Fruit fly (Drosophila melanogaster): ENCODE data around the gene Lcp65Ag3.

- TF ChIP-seq insv (optimal IDR thresholded peaks at IDR 0.05) (no peak), psq (optimal IDR thresholded peaks at IDR 0.05) (no peak), h (optimal IDR thresholded peaks at IDR 0.05) (no peak), ttk (optimal IDR thresholded peaks at IDR 0.05) (no peak)
Measured at dm6 chr3L:6082561-6082960, 48.2 kb downstream of the Lcp65Ag3 start, which contains the start of gene CG13293.
